Fruit fly (Drosophila melanogaster): ENCODE measurements around the gene Kua.

Kua gene

dm6 chr2L:20120388-20121232 is 23.2 kb downstream of the Kua start:
- TF ChIP-seq noc (tag; optimal IDR thresholded peaks at IDR 0.05), result no peak

dm6 chr2L:20121233-20121551 is 23.8 kb downstream of the Kua start:
- TF ChIP-seq noc (tag; optimal IDR thresholded peaks at IDR 0.05), result no peak

dm6 chr2L:20134823-20135222 is 37.4 kb downstream of the Kua start, which contains the start of gene CG10651:
TSS of gene CG10651 (minus strand) at chr2L:20134923.
- TF ChIP-seq noc (tag; optimal IDR thresholded peaks at IDR 0.05), result no peak

- TF ChIP-seq noc (tag; optimal IDR thresholded peaks at IDR 0.05), result no peak
Observed at dm6 chr2L:20146218-20146617, 48.8 kb downstream of the Kua start.

- TF ChIP-seq noc (tag; optimal IDR thresholded peaks at IDR 0.05), result no peak
Observed at dm6 chr2L:20148368-20148767, 51.0 kb downstream of the Kua start.

Data from whole organism, larva.